Fruit fly (Drosophila melanogaster) whole organism, embryonic: Measurements from ENCODE around the gene CG32188.

Experiments used
- Adf1 ChIP-seq: fragments of 200-800 bp; sonication (Bioruptor generic); IDR thresholded peaks from 2 replicates; pipeline ENCODE4 v1.3.6; 2022; ENCODE audit warnings: missing biosample characterization, missing genetic modification characterization
- B-H1 ChIP-seq: fragments of 200-800 bp; sonication (Bioruptor generic); IDR thresholded peaks from 3 replicates; pipeline ENCODE4 v1.3.6; 2022; ENCODE audit warnings: missing biosample characterization, missing genetic modification characterization
- BtbVII ChIP-seq: fragments of 200-800 bp; sonication (Bioruptor generic); optimal IDR thresholded peaks from 3 replicates; lab custom pipeline; 2017; ENCODE audit warnings: missing biosample characterization, mild to moderate bottlenecking, missing genetic modification characterization
- CG1024 ChIP-seq: fragments of 200-800 bp; sonication (Bioruptor generic); IDR thresholded peaks from 2 replicates; pipeline ENCODE4 v1.3.6; 2022; ENCODE audit warnings: missing biosample characterization, missing genetic modification characterization
- CG10431 ChIP-seq: fragments of 200-800 bp; sonication (Bioruptor generic); optimal IDR thresholded peaks from 3 replicates; lab custom pipeline; 2018; ENCODE audit warnings: missing biosample characterization, mild to moderate bottlenecking, missing genetic modification characterization
- CG10959 ChIP-seq: fragments of 200-800 bp; sonication (Bioruptor generic); IDR thresholded peaks from 2 replicates; pipeline ENCODE4 v1.3.6; 2022; ENCODE audit warnings: missing biosample characterization, missing genetic modification characterization
- CG12104 ChIP-seq: fragments of 200-800 bp; sonication (Bioruptor generic); optimal IDR thresholded peaks from 3 replicates; lab custom pipeline; 2016; ENCODE audit warnings: missing biosample characterization, missing genetic modification characterization
- CG12391 ChIP-seq: fragments of 200-800 bp; sonication (Bioruptor generic); optimal IDR thresholded peaks from 3 replicates; lab custom pipeline; 2018; ENCODE audit warnings: missing biosample characterization, mild to moderate bottlenecking, missing genetic modification characterization, moderate library complexity
- CG14667 ChIP-seq: fragments of 200-800 bp; sonication (Bioruptor generic); IDR thresholded peaks from 2 replicates; pipeline ENCODE4 v1.3.6; 2022; ENCODE audit warnings: missing biosample characterization, missing genetic modification characterization
- CG16815 ChIP-seq: fragments of 200-800 bp; sonication (Bioruptor generic); optimal IDR thresholded peaks from 3 replicates; lab custom pipeline; 2017; ENCODE audit warnings: missing biosample characterization, mild to moderate bottlenecking, missing genetic modification characterization
- CG17361 ChIP-seq: fragments of 200-800 bp; sonication (Bioruptor generic); IDR thresholded peaks from 3 replicates; pipeline ENCODE4 v1.3.6; 2022; ENCODE audit warnings: missing biosample characterization, missing genetic modification characterization
- CG2120 ChIP-seq: fragments of 200-800 bp; sonication (Bioruptor generic); optimal IDR thresholded peaks from 3 replicates; lab custom pipeline; 2016; ENCODE audit warnings: missing biosample characterization, missing genetic modification characterization
- CG32772 ChIP-seq: fragments of 200-800 bp; sonication (Bioruptor generic); IDR thresholded peaks from 2 replicates; pipeline ENCODE4 v1.3.6; 2022; ENCODE audit warnings: missing biosample characterization, missing genetic modification characterization
- CG3847 ChIP-seq: fragments of 200-800 bp; sonication (Bioruptor generic); IDR thresholded peaks from 2 replicates; pipeline ENCODE4 v1.3.6; 2022; ENCODE audit warnings: missing biosample characterization, missing genetic modification characterization
- CG4424 ChIP-seq: fragments of 200-800 bp; sonication (Bioruptor generic); optimal IDR thresholded peaks from 3 replicates; lab custom pipeline; 2016; ENCODE audit warnings: missing biosample characterization, missing genetic modification characterization
- CG4820 ChIP-seq: fragments of 200-800 bp; sonication (Bioruptor generic); optimal IDR thresholded peaks from 3 replicates; lab custom pipeline; 2016; ENCODE audit warnings: missing biosample characterization, missing genetic modification characterization
- CG7987 ChIP-seq: fragments of 200-800 bp; sonication (Bioruptor generic); optimal IDR thresholded peaks from 2 replicates; lab custom pipeline; 2018; ENCODE audit warnings: missing biosample characterization, mild to moderate bottlenecking, missing genetic modification characterization, moderate library complexity
- CG8359 ChIP-seq: fragments of 200-800 bp; sonication (Bioruptor generic); optimal IDR thresholded peaks from 2 replicates; lab custom pipeline; 2017; ENCODE audit warnings: missing biosample characterization, mild to moderate bottlenecking, missing genetic modification characterization, borderline replicate concordance
- CG8944 ChIP-seq: fragments of 200-800 bp; sonication (Bioruptor generic); optimal IDR thresholded peaks from 3 replicates; lab custom pipeline; 2016; ENCODE audit warnings: missing biosample characterization, missing genetic modification characterization
- CrebB ChIP-seq: fragments of 200-800 bp; sonication (Bioruptor generic); optimal IDR thresholded peaks from 3 replicates; lab custom pipeline; 2018; ENCODE audit warnings: missing biosample characterization, mild to moderate bottlenecking, missing genetic modification characterization
- D19B ChIP-seq: fragments of 200-800 bp; sonication (Bioruptor generic); optimal IDR thresholded peaks from 2 replicates; lab custom pipeline; 2017; ENCODE audit warnings: missing biosample characterization, mild to moderate bottlenecking, missing genetic modification characterization
- Dip3 ChIP-seq: fragments of 200-800 bp; sonication (Bioruptor generic); optimal IDR thresholded peaks from 3 replicates; lab custom pipeline; 2016; ENCODE audit warnings: missing biosample characterization, missing genetic modification characterization
- Dp ChIP-seq: fragments of 200-800 bp; sonication (Bioruptor generic); optimal IDR thresholded peaks from 2 replicates; lab custom pipeline; 2018; ENCODE audit warnings: missing biosample characterization, mild to moderate bottlenecking, missing genetic modification characterization, moderate library complexity
- H15 ChIP-seq: fragments of 200-800 bp; sonication (Bioruptor generic); IDR thresholded peaks from 3 replicates; pipeline ENCODE4 v1.3.6; 2022; ENCODE audit warnings: missing biosample characterization, missing genetic modification characterization
- HLH4C ChIP-seq: fragments of 200-800 bp; sonication (Bioruptor generic); IDR thresholded peaks from 3 replicates; pipeline ENCODE4 v1.3.6; 2022; ENCODE audit warnings: missing biosample characterization, missing genetic modification characterization; ENCODE audit not compliant: partially characterized antibody
- HmgZ ChIP-seq: fragments of 200-800 bp; sonication (Bioruptor generic); optimal IDR thresholded peaks from 2 replicates; lab custom pipeline; 2018; ENCODE audit warnings: missing biosample characterization, mild to moderate bottlenecking, missing genetic modification characterization
- Max ChIP-seq: fragments of 200-800 bp; sonication (Bioruptor generic); optimal IDR thresholded peaks from 2 replicates; lab custom pipeline; 2016; ENCODE audit warnings: missing biosample characterization, mild to moderate bottlenecking, missing genetic modification characterization
- NC2β ChIP-seq: fragments of 200-800 bp; sonication (Bioruptor generic); optimal IDR thresholded peaks from 2 replicates; lab custom pipeline; 2016; ENCODE audit warnings: missing biosample characterization, missing genetic modification characterization
- Poxn ChIP-seq: fragments of 200-800 bp; sonication (Bioruptor generic); IDR thresholded peaks from 2 replicates; pipeline ENCODE4 v1.3.6; 2022; ENCODE audit warnings: missing biosample characterization, missing genetic modification characterization
- Sox100B ChIP-seq: fragments of 200-800 bp; sonication (Bioruptor generic); optimal IDR thresholded peaks from 3 replicates; lab custom pipeline; 2018; ENCODE audit warnings: missing biosample characterization, mild to moderate bottlenecking, missing genetic modification characterization
- ac ChIP-seq: fragments of 200-800 bp; sonication (Bioruptor generic); optimal IDR thresholded peaks from 3 replicates; lab custom pipeline; 2017; ENCODE audit warnings: missing biosample characterization, mild to moderate bottlenecking, missing genetic modification characterization
- chif ChIP-seq, 2 experiments: fragments of 200-800 bp; sonication (Bioruptor generic); optimal IDR thresholded peaks; 3 replicates each; lab custom pipeline; 2016; ENCODE audit warnings: missing biosample characterization in 2 of 2, missing genetic modification characterization in 2 of 2
- chinmo ChIP-seq: fragments of 200-800 bp; sonication (Bioruptor generic); IDR thresholded peaks from 4 replicates; pipeline ENCODE4 v1.3.6; 2022; ENCODE audit warnings: missing biosample characterization, missing genetic modification characterization; ENCODE audit not compliant: partially characterized antibody
- dati ChIP-seq: fragments of 200-800 bp; sonication (Bioruptor generic); IDR thresholded peaks from 2 replicates; pipeline ENCODE4 v1.3.6; 2022; ENCODE audit warnings: missing biosample characterization, missing genetic modification characterization
- dimm ChIP-seq: fragments of 200-800 bp; sonication (Bioruptor generic); IDR thresholded peaks from 2 replicates; pipeline ENCODE4 v1.3.6; 2022; ENCODE audit warnings: missing biosample characterization, missing genetic modification characterization
- dmrt11E ChIP-seq: fragments of 200-800 bp; sonication (Bioruptor generic); optimal IDR thresholded peaks from 3 replicates; lab custom pipeline; 2018; ENCODE audit warnings: missing biosample characterization, mild to moderate bottlenecking, missing genetic modification characterization, moderate library complexity
- dysf ChIP-seq: fragments of 200-800 bp; sonication (Bioruptor generic); IDR thresholded peaks from 3 replicates; pipeline ENCODE4 v1.3.6; 2022; ENCODE audit warnings: missing biosample characterization, missing genetic modification characterization
- en ChIP-seq: fragments of 200-800 bp; sonication (Bioruptor generic); optimal IDR thresholded peaks from 2 replicates; lab custom pipeline; 2016; ENCODE audit warnings: missing biosample characterization, missing genetic modification characterization
- fru ChIP-seq: fragments of >200 bp; optimal IDR thresholded peaks from 2 replicates; lab custom pipeline; 2017
- gt ChIP-seq: fragments of 200-800 bp; sonication (Bioruptor generic); IDR thresholded peaks from 2 replicates; pipeline ENCODE4 v1.3.6; 2022; ENCODE audit warnings: missing biosample characterization, missing genetic modification characterization
- h ChIP-seq: fragments of >200 bp; optimal IDR thresholded peaks from 2 replicates; lab custom pipeline; 2017
- hkb ChIP-seq, 2 experiments: fragments of 200-800 bp in 1 of 2; fragments of >200 bp in 1 of 2; sonication (Bioruptor generic) in 1 of 2; IDR thresholded peaks in 1 of 2; optimal IDR thresholded peaks in 1 of 2; 2 replicates each; pipeline versions ENCODE4 v1.3.6 to Lab custom; 2017 to 2022; ENCODE audit warnings: missing biosample characterization in 1 of 2, missing genetic modification characterization in 1 of 2
- hth ChIP-seq: fragments of >200 bp; optimal IDR thresholded peaks from 2 replicates; lab custom pipeline; 2017; ENCODE audit warnings: inconsistent platforms
- lmd ChIP-seq: fragments of 200-800 bp; sonication (Bioruptor generic); IDR thresholded peaks from 2 replicates; pipeline ENCODE4 v1.3.6; 2022; ENCODE audit warnings: missing biosample characterization, missing genetic modification characterization
- sc ChIP-seq, 3 experiments: fragments of >200 bp in 2 of 3; fragments of 200-800 bp in 1 of 3; sonication (Bioruptor generic) in 1 of 3; optimal IDR thresholded peaks; 2 replicates in 2 of 3; 3 replicates in 1 of 3; lab custom pipeline; 2017; ENCODE audit warnings: mild to moderate bottlenecking in 1 of 3, missing biosample characterization in 1 of 3, missing genetic modification characterization in 1 of 3, missing genetic modification reagents in 1 of 3
- sob ChIP-seq: fragments of 200-800 bp; sonication (Bioruptor generic); IDR thresholded peaks from 2 replicates; pipeline ENCODE4 v1.3.6; 2022; ENCODE audit warnings: missing biosample characterization, missing genetic modification characterization
- sqz ChIP-seq: fragments of 200-800 bp; sonication (Bioruptor generic); optimal IDR thresholded peaks from 3 replicates; lab custom pipeline; 2018; ENCODE audit warnings: missing biosample characterization, mild to moderate bottlenecking, missing genetic modification characterization
- sug ChIP-seq: fragments of 200-800 bp; optimal IDR thresholded peaks from 2 replicates; lab custom pipeline; 2019; ENCODE audit warnings: missing biosample characterization, mild to moderate bottlenecking, missing genetic modification characterization, moderate library complexity
- trem ChIP-seq: fragments of 200-800 bp; optimal IDR thresholded peaks from 3 replicates; lab custom pipeline; 2019; ENCODE audit warnings: missing biosample characterization, mild to moderate bottlenecking, missing genetic modification characterization, moderate library complexity

CG32188 gene

DNA sequence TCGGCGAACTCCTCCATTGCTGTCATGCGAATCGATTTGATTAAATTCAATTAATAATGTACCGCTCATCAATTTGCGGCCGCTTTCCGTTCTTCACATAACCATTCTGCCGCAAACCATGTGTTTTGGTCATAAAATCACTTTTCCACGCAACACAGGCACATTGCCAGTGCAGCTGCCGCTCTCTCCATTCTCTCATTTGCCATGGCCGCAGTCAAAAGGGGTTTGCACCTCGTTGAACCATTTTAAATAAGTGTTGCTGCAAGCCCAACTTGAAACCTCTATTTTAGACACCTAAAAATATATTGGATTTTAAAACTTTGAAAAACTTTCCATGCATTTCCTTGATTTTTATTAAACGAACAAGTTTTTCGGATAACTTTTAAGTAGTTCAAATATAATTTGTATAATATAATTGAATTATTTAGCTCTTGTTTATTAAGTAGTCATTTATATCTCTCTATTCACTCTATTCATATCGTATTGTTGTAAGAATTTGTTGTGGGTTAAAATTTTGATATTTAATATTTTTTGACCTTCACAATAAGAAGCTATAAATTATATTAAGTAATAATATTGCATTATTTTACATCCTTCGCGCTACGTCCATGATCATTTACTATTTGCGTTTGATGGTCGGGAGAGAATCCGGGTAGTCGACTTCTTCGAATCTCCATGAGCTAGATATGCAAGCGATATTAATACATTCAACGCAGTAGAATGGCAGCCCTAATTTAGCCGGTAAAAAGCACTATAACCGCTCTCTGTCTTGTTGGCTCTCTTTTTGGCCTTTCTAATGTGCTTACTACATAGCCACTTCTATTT is 23.4 kb upstream of the CG32188 start, which contains the start of gene CG5535 (continued):
- peak; percentile 58 for TF ChIP-seq NC2β
- TF ChIP-seq dysf (GFP tag; lab: Robert Waterston, UW), result peak; percentile 69
- TF ChIP-seq CG10959 (GFP tag; lab: Robert Waterston, UW), result peak; percentile 49; the same call in 1 of the 2 replicates
- TF ChIP-seq CG32772, result no peak; the same call in 1 of the 2 replicates
- TF ChIP-seq en, result peak; percentile 24
- peak; percentile 64; the same call in 1 of the 2 replicates for TF ChIP-seq CG1024 (GFP tag; lab: Robert Waterston, UW)
- TF ChIP-seq CG8944 (GFP tag; lab: Kevin White, UChicago), result peak; percentile 47
- no peak for TF ChIP-seq hth (lab: Kevin White, UChicago)
- TF ChIP-seq hkb (optimal IDR thresholded peaks at IDR 0.05; lab: Kevin White, UChicago), result no peak
- peak; percentile 47; the same call in 1 of the 2 replicates for TF ChIP-seq hkb (GFP tag; IDR thresholded peaks at IDR 0.05; lab: Robert Waterston, UW)
- peak; percentile 99 for TF ChIP-seq CG17361 (GFP tag; lab: Robert Waterston, UW)
- TF ChIP-seq B-H1 (GFP tag; lab: Robert Waterston, UW), result peak; percentile 33; the same call in 2 of the 3 replicates
- peak; percentile 86 for TF ChIP-seq CG4424
- TF ChIP-seq BtbVII (GFP tag; lab: Kevin White, UChicago), result peak; percentile 79
- TF ChIP-seq sug, result peak; percentile 71
- peak; percentile 59 for TF ChIP-seq CG10431 (GFP tag; lab: Kevin White, UChicago)
- peak; percentile 17 for TF ChIP-seq Dip3 (GFP tag; lab: Kevin White, UChicago)
- TF ChIP-seq CG3847 (GFP tag; lab: Robert Waterston, UW), result peak; percentile 51
- TF ChIP-seq D19B (GFP tag; lab: Kevin White, UChicago), result peak; percentile 49
- TF ChIP-seq dmrt11E (tag; lab: Kevin White, UChicago), result peak; percentile 77
- TF ChIP-seq CG4820, result peak; percentile 42
- TF ChIP-seq CG14667, result peak; percentile 49
- TF ChIP-seq CG12391, result peak; percentile 88
- no peak for TF ChIP-seq dimm (GFP tag; lab: Robert Waterston, UW)
- no peak for TF ChIP-seq Adf1 (GFP tag; lab: Robert Waterston, UW)
- peak; percentile 63; the same call in 1 of the 4 replicates for TF ChIP-seq chinmo (GFP tag; lab: Robert Waterston, UW)
- TF ChIP-seq CG16815, result peak; percentile 86
- TF ChIP-seq ac (GFP tag; lab: Kevin White, UChicago), result no peak
- no peak for TF ChIP-seq CrebB (tag; lab: Kevin White, UChicago)
- TF ChIP-seq CG8359 (GFP tag; lab: Kevin White, UChicago), result peak; percentile 48
- TF ChIP-seq Poxn (GFP tag; lab: Robert Waterston, UW), result no peak
- peak; percentile 67 for TF ChIP-seq lmd
- peak; percentile 35; the same call in 1 of the 3 replicates for TF ChIP-seq H15 (GFP tag; lab: Robert Waterston, UW)
- TF ChIP-seq h (lab: Kevin White, UChicago), result no peak
- TF ChIP-seq Dp (GFP tag; lab: Kevin White, UChicago), result no peak
- TF ChIP-seq Max (GFP tag; lab: Kevin White, UChicago), result peak; percentile 48
- TF ChIP-seq gt (GFP tag; lab: Robert Waterston, UW), result no peak; the same call in 1 of the 2 replicates
- TF ChIP-seq fru, result no peak
- TF ChIP-seq HmgZ, result peak; percentile 44
- TF ChIP-seq chif (GFP tag; optimal IDR thresholded peaks at IDR 0.05; lab: Kevin White, UChicago), result peak in 1 of 2 experiments; percentile 41
- peak; percentile 9 for TF ChIP-seq trem (tag; lab: Kevin White, UChicago)
- TF ChIP-seq CG2120 (GFP tag; lab: Kevin White, UChicago), result peak; percentile 74
- peak; percentile 78 for TF ChIP-seq CG12104
- TF ChIP-seq sob (GFP tag; lab: Robert Waterston, UW), result peak; percentile 77
- TF ChIP-seq Sox100B (GFP tag; lab: Kevin White, UChicago), result peak; percentile 94
- no peak for TF ChIP-seq sqz
- TF ChIP-seq dati, result 0 out of 2 replicates have a peak, but pooled peaks have one; percentile 20
- peak; percentile 50 for TF ChIP-seq CG7987 (GFP tag; lab: Kevin White, UChicago)
- TF ChIP-seq HLH4C (GFP tag; lab: Robert Waterston, UW), result no peak
- TF ChIP-seq sc (optimal IDR thresholded peaks at IDR 0.05; lab: Kevin White, UChicago), result no peak
- peak; percentile 84 for TF ChIP-seq sc (GFP tag; optimal IDR thresholded peaks at IDR 0.05; lab: Kevin White, UChicago)
